Fruit fly (Drosophila melanogaster) whole organism, embryonic: Measurements from ENCODE around the gene CG11951.

Experiments
- Atf6 ChIP-seq: fragments of 200-800 bp; sonication (Bioruptor generic); IDR thresholded peaks from 2 replicates; pipeline ENCODE4 v1.3.6; 2022; ENCODE audit warnings: missing biosample characterization, missing genetic modification characterization
- CG10147 ChIP-seq: fragments of 200-800 bp; sonication (Bioruptor generic); optimal IDR thresholded peaks from 2 replicates; lab custom pipeline; 2019; ENCODE audit warnings: missing biosample characterization, mild to moderate bottlenecking, missing genetic modification characterization, moderate library complexity
- CG11504 ChIP-seq: fragments of 200-800 bp; sonication (Bioruptor generic); optimal IDR thresholded peaks from 3 replicates; lab custom pipeline; 2019; ENCODE audit warnings: missing biosample characterization, mild to moderate bottlenecking, missing genetic modification characterization, moderate library complexity
- CG11723 ChIP-seq: fragments of 200-800 bp; sonication (Bioruptor generic); optimal IDR thresholded peaks from 2 replicates; lab custom pipeline; 2017; ENCODE audit warnings: missing biosample characterization, mild to moderate bottlenecking, missing genetic modification characterization
- CG12391 ChIP-seq: fragments of 200-800 bp; sonication (Bioruptor generic); optimal IDR thresholded peaks from 3 replicates; lab custom pipeline; 2018; ENCODE audit warnings: missing biosample characterization, mild to moderate bottlenecking, missing genetic modification characterization, moderate library complexity
- CG13296 ChIP-seq: fragments of 200-800 bp; sonication (Bioruptor generic); optimal IDR thresholded peaks from 3 replicates; lab custom pipeline; 2018; ENCODE audit warnings: missing biosample characterization, mild to moderate bottlenecking, missing genetic modification characterization
- CG13624 ChIP-seq: fragments of 200-800 bp; sonication (Bioruptor generic); optimal IDR thresholded peaks from 2 replicates; lab custom pipeline; 2016; ENCODE audit warnings: missing biosample characterization, missing genetic modification characterization
- CG14441 ChIP-seq: fragments of 200-800 bp; sonication (Bioruptor generic); IDR thresholded peaks from 2 replicates; pipeline ENCODE4 v1.3.6; 2022; ENCODE audit warnings: missing biosample characterization, missing genetic modification characterization
- CG17328 ChIP-seq: fragments of 200-800 bp; sonication (Bioruptor generic); IDR thresholded peaks from 2 replicates; pipeline ENCODE4 v1.3.6; 2022; ENCODE audit warnings: missing biosample characterization, missing genetic modification characterization
- CG18011 ChIP-seq: fragments of 200-800 bp; sonication (Bioruptor generic); optimal IDR thresholded peaks from 2 replicates; lab custom pipeline; 2017; ENCODE audit warnings: missing biosample characterization, missing genetic modification characterization, mild to moderate bottlenecking, moderate library complexity, missing genotype
- CG18262 ChIP-seq: fragments of 200-800 bp; optimal IDR thresholded peaks from 3 replicates; lab custom pipeline; 2019; ENCODE audit warnings: missing biosample characterization, mild to moderate bottlenecking, missing genetic modification characterization, moderate library complexity
- CG2199 ChIP-seq: fragments of 200-800 bp; sonication (Bioruptor generic); IDR thresholded peaks from 3 replicates; pipeline ENCODE4 v1.3.6; 2022; ENCODE audit warnings: missing biosample characterization, missing genetic modification characterization
- CG4360 ChIP-seq: fragments of 200-800 bp; sonication (Bioruptor generic); IDR thresholded peaks from 2 replicates; pipeline ENCODE4 v1.3.6; 2022; ENCODE audit warnings: missing biosample characterization, missing genetic modification characterization
- CG4617 ChIP-seq: fragments of 200-800 bp; sonication (Bioruptor generic); optimal IDR thresholded peaks from 3 replicates; lab custom pipeline; 2016; ENCODE audit warnings: missing biosample characterization, missing genetic modification characterization, borderline replicate concordance
- CG4730 ChIP-seq: fragments of 200-800 bp; sonication (Bioruptor generic); IDR thresholded peaks from 2 replicates; pipeline ENCODE4 v1.3.6; 2022; ENCODE audit warnings: missing biosample characterization, missing genetic modification characterization
- CG4854 ChIP-seq: fragments of 200-800 bp; sonication (Bioruptor generic); optimal IDR thresholded peaks from 2 replicates; lab custom pipeline; 2016; ENCODE audit warnings: missing biosample characterization, missing genetic modification characterization, inconsistent platforms
- CG6654 ChIP-seq: fragments of 200-800 bp; sonication (Bioruptor generic); optimal IDR thresholded peaks from 2 replicates; lab custom pipeline; 2017; ENCODE audit warnings: missing biosample characterization, mild to moderate bottlenecking, missing genetic modification characterization
- CG8290 ChIP-seq, 3 experiments: fragments of 200-800 bp; sonication (Bioruptor generic); optimal IDR thresholded peaks; 2 replicates each; lab custom pipeline; 2016 to 2019; ENCODE audit warnings: missing biosample characterization in 3 of 3, missing genetic modification characterization in 3 of 3, mild to moderate bottlenecking in 2 of 3, moderate library complexity in 1 of 3
- CG8944 ChIP-seq: fragments of 200-800 bp; sonication (Bioruptor generic); optimal IDR thresholded peaks from 3 replicates; lab custom pipeline; 2016; ENCODE audit warnings: missing biosample characterization, missing genetic modification characterization
- CG9797 ChIP-seq: fragments of 200-800 bp; sonication (Bioruptor generic); optimal IDR thresholded peaks from 3 replicates; lab custom pipeline; 2018; ENCODE audit warnings: missing biosample characterization, mild to moderate bottlenecking, missing genetic modification characterization
- CG9817 ChIP-seq: fragments of 200-800 bp; sonication (Bioruptor generic); optimal IDR thresholded peaks from 2 replicates; lab custom pipeline; 2018; ENCODE audit warnings: missing biosample characterization, mild to moderate bottlenecking, missing genetic modification characterization, moderate library complexity
- Doc2 ChIP-seq: fragments of 200-800 bp; sonication (Bioruptor generic); IDR thresholded peaks from 2 replicates; pipeline ENCODE4 v1.3.6; 2022; ENCODE audit warnings: missing biosample characterization, missing genetic modification characterization
- Ets97D ChIP-seq: fragments of 200-800 bp; sonication (Bioruptor generic); optimal IDR thresholded peaks from 3 replicates; lab custom pipeline; 2016; ENCODE audit warnings: missing biosample characterization, missing genetic modification characterization
- Gug ChIP-seq: fragments of 200-800 bp; sonication (Bioruptor generic); IDR thresholded peaks from 4 replicates; pipeline ENCODE4 v1.3.6; 2022; ENCODE audit warnings: missing biosample characterization, missing genetic modification characterization
- Hand ChIP-seq: fragments of 200-800 bp; sonication (Bioruptor generic); optimal IDR thresholded peaks from 2 replicates; lab custom pipeline; 2017; ENCODE audit warnings: mild to moderate bottlenecking, missing biosample characterization, missing genetic modification reagents, missing genetic modification characterization
- Lpt ChIP-seq: fragments of >200 bp; optimal IDR thresholded peaks from 2 replicates; lab custom pipeline; 2018; ENCODE audit warnings: missing biosample characterization, missing genetic modification characterization
- NC2β ChIP-seq: fragments of 200-800 bp; sonication (Bioruptor generic); optimal IDR thresholded peaks from 2 replicates; lab custom pipeline; 2016; ENCODE audit warnings: missing biosample characterization, missing genetic modification characterization
- Rfx ChIP-seq: fragments of 200-800 bp; sonication (Bioruptor generic); IDR thresholded peaks from 2 replicates; pipeline ENCODE4 v1.3.6; 2022; ENCODE audit warnings: missing biosample characterization, missing genetic modification characterization
- Side ChIP-seq: fragments of 200-800 bp; sonication (Bioruptor generic); optimal IDR thresholded peaks from 2 replicates; lab custom pipeline; 2016; ENCODE audit warnings: missing biosample characterization, missing genetic modification characterization
- Sin3A ChIP-seq: fragments of >200 bp; optimal IDR thresholded peaks from 2 replicates; lab custom pipeline; 2018
- amos ChIP-seq: fragments of 200-800 bp; sonication (Bioruptor generic); IDR thresholded peaks from 2 replicates; pipeline ENCODE4 v1.3.6; 2022; ENCODE audit warnings: missing biosample characterization, missing genetic modification characterization; ENCODE audit not compliant: partially characterized antibody
- aop ChIP-seq: fragments of 200-800 bp; sonication (Bioruptor generic); IDR thresholded peaks from 2 replicates; pipeline ENCODE4 v1.3.6; 2022; ENCODE audit warnings: missing biosample characterization, missing genetic modification characterization
- cad ChIP-seq: fragments of >200 bp; optimal IDR thresholded peaks from 2 replicates; lab custom pipeline; 2017; ENCODE audit warnings: missing biosample characterization, missing genetic modification characterization
- cato ChIP-seq: fragments of 200-800 bp; sonication (Bioruptor generic); optimal IDR thresholded peaks from 2 replicates; lab custom pipeline; 2016; ENCODE audit warnings: missing biosample characterization, missing genetic modification characterization, borderline replicate concordance
- ci ChIP-seq: fragments of 200-800 bp; sonication (Bioruptor generic); IDR thresholded peaks from 3 replicates; pipeline ENCODE4 v1.3.6; 2022; ENCODE audit warnings: missing biosample characterization, missing genetic modification characterization
- dmrt11E ChIP-seq: fragments of 200-800 bp; sonication (Bioruptor generic); optimal IDR thresholded peaks from 3 replicates; lab custom pipeline; 2018; ENCODE audit warnings: missing biosample characterization, mild to moderate bottlenecking, missing genetic modification characterization, moderate library complexity
- fd3F ChIP-seq: fragments of 200-800 bp; sonication (Bioruptor generic); optimal IDR thresholded peaks from 2 replicates; lab custom pipeline; 2018; ENCODE audit warnings: missing biosample characterization, mild to moderate bottlenecking, missing genetic modification characterization, moderate library complexity
- fd96Cb ChIP-seq: fragments of 200-800 bp; sonication (Bioruptor generic); optimal IDR thresholded peaks from 2 replicates; lab custom pipeline; 2018; ENCODE audit warnings: missing biosample characterization, mild to moderate bottlenecking, missing genetic modification characterization, moderate library complexity
- ftz-f1 ChIP-seq: fragments of 200-800 bp; sonication (Bioruptor generic); optimal IDR thresholded peaks from 2 replicates; lab custom pipeline; 2016; ENCODE audit warnings: missing biosample characterization, missing genetic modification characterization
- fu2 ChIP-seq: fragments of 200-800 bp; sonication (Bioruptor generic); optimal IDR thresholded peaks from 2 replicates; lab custom pipeline; 2016; ENCODE audit warnings: missing biosample characterization, missing genetic modification characterization
- gro ChIP-seq: fragments of 200-800 bp; sonication (Bioruptor generic); optimal IDR thresholded peaks from 2 replicates; lab custom pipeline; 2016; ENCODE audit warnings: missing biosample characterization, missing genetic modification characterization
- h ChIP-seq: fragments of >200 bp; optimal IDR thresholded peaks from 2 replicates; lab custom pipeline; 2017
- insv ChIP-seq, 2 experiments: fragments of 200-800 bp; sonication (Bioruptor generic); optimal IDR thresholded peaks; 3 replicates each; lab custom pipeline; 2016 to 2018; ENCODE audit warnings: missing biosample characterization in 2 of 2, missing genetic modification characterization in 2 of 2
- oc ChIP-seq: fragments of 200-800 bp; sonication (Bioruptor generic); optimal IDR thresholded peaks from 2 replicates; lab custom pipeline; 2018; ENCODE audit warnings: missing biosample characterization, mild to moderate bottlenecking, missing genetic modification characterization, moderate library complexity
- p53 ChIP-seq: fragments of 200-800 bp; sonication (Bioruptor generic); optimal IDR thresholded peaks from 2 replicates; lab custom pipeline; 2016; ENCODE audit warnings: missing biosample characterization, missing genetic modification characterization
- pfk ChIP-seq: fragments of 200-800 bp; sonication (Bioruptor generic); optimal IDR thresholded peaks from 2 replicates; lab custom pipeline; 2018; ENCODE audit warnings: missing biosample characterization, mild to moderate bottlenecking, missing genetic modification characterization, moderate library complexity
- rib ChIP-seq: fragments of 200-800 bp; sonication (Bioruptor generic); IDR thresholded peaks from 2 replicates; pipeline ENCODE4 v1.3.6; 2022; ENCODE audit warnings: missing biosample characterization, missing genetic modification characterization
- sens-2 ChIP-seq: fragments of 200-800 bp; sonication (Bioruptor generic); IDR thresholded peaks from 2 replicates; pipeline ENCODE4 v1.3.6; 2022; ENCODE audit warnings: missing biosample characterization, missing genetic modification characterization
- tio ChIP-seq: fragments of 200-800 bp; sonication (Bioruptor generic); optimal IDR thresholded peaks from 2 replicates; lab custom pipeline; 2017; ENCODE audit warnings: missing biosample characterization, missing genetic modification characterization, inconsistent platforms
- twi ChIP-seq: fragments of 200-800 bp; optimal IDR thresholded peaks from 2 replicates; lab custom pipeline; 2019; ENCODE audit warnings: missing biosample characterization, mild to moderate bottlenecking, missing genetic modification characterization, moderate library complexity

The CG11951 gene

dm6 chr3R:29255166-29255962, 16.8 kb upstream of the CG11951 start, which contains the start of gene stg (continued):
- TF ChIP-seq pfk (GFP tag; lab: Kevin White, UChicago) = no peak
- TF ChIP-seq CG11504 (tag; lab: Kevin White, UChicago) = peak; percentile 9
- no peak; the same call in 1 of the 2 replicates for TF ChIP-seq rib (GFP tag; lab: Robert Waterston, UW)
- peak; percentile 10 for TF ChIP-seq CG18262 (tag; lab: Kevin White, UChicago)
- no peak for TF ChIP-seq Hand (GFP tag; lab: Kevin White, UChicago)
- TF ChIP-seq fu2 (GFP tag; lab: Kevin White, UChicago) = no peak
- no peak for TF ChIP-seq Atf6
- no peak for TF ChIP-seq gro (GFP tag; lab: Kevin White, UChicago)
- TF ChIP-seq insv (GFP tag; optimal IDR thresholded peaks at IDR 0.05; lab: Kevin White, UChicago) = peak in 1 of 2 experiments; percentile 79
- 0 out of 2 replicates have a peak, but pooled peaks have one; percentile 15 for TF ChIP-seq aop (GFP tag; lab: Robert Waterston, UW)
- TF ChIP-seq tio = no peak
- no peak for TF ChIP-seq dmrt11E (tag; lab: Kevin White, UChicago)
- TF ChIP-seq CG4730 (GFP tag; lab: Robert Waterston, UW) = no peak
- no peak for TF ChIP-seq CG10147 (GFP tag; lab: Kevin White, UChicago)
- TF ChIP-seq CG9817 = no peak
- no peak for TF ChIP-seq cato (GFP tag; lab: Kevin White, UChicago)
- peak; percentile 78 for TF ChIP-seq NC2β (GFP tag; lab: Kevin White, UChicago)
- no peak for TF ChIP-seq CG9797
- 0 out of 2 replicates have a peak, but pooled peaks have one; percentile 27 for TF ChIP-seq amos
- no peak for TF ChIP-seq CG4617 (GFP tag; lab: Kevin White, UChicago)
- no peak for TF ChIP-seq CG6654
- TF ChIP-seq CG2199 = peak; percentile 87
- no peak for TF ChIP-seq Doc2 (GFP tag; lab: Robert Waterston, UW)
- no peak for TF ChIP-seq CG11723 (GFP tag; lab: Kevin White, UChicago)
- TF ChIP-seq CG12391 (tag; lab: Kevin White, UChicago) = peak; percentile 2
- no peak for TF ChIP-seq CG17328 (GFP tag; lab: Robert Waterston, UW)
- no peak for TF ChIP-seq CG4360 (GFP tag; lab: Robert Waterston, UW)
- no peak for TF ChIP-seq oc (tag; lab: Kevin White, UChicago)
- peak; percentile 62 for TF ChIP-seq twi (tag; lab: Kevin White, UChicago)
- TF ChIP-seq ftz-f1 (GFP tag; lab: Kevin White, UChicago) = peak; percentile 1
- no peak for TF ChIP-seq CG8944 (GFP tag; lab: Kevin White, UChicago)
- TF ChIP-seq fd3F (GFP tag; lab: Kevin White, UChicago) = no peak
- TF ChIP-seq Side (GFP tag; lab: Kevin White, UChicago) = peak; percentile 17
- no peak for TF ChIP-seq Lpt
- TF ChIP-seq h (lab: Kevin White, UChicago) = no peak
- no peak for TF ChIP-seq CG14441 (GFP tag; lab: Robert Waterston, UW)
- no peak for TF ChIP-seq CG13624 (GFP tag; lab: Kevin White, UChicago)
- TF ChIP-seq sens-2 (GFP tag; lab: Robert Waterston, UW) = peak; percentile 21; the same call in 1 of the 2 replicates
- TF ChIP-seq ci (GFP tag; lab: Robert Waterston, UW) = peak; percentile 75; the same call in 2 of the 3 replicates
- no peak for TF ChIP-seq CG18011
- no peak for TF ChIP-seq Sin3A (lab: Kevin White, UChicago)
- TF ChIP-seq fd96Cb (tag; lab: Kevin White, UChicago) = no peak
- TF ChIP-seq CG13296 = no peak
- no peak for TF ChIP-seq Ets97D (GFP tag; lab: Kevin White, UChicago)
- no peak for TF ChIP-seq Gug (GFP tag; lab: Robert Waterston, UW)
- no peak for TF ChIP-seq cad
- TF ChIP-seq CG4854 = no peak
- peak; percentile 44 for TF ChIP-seq CG8290 (GFP tag; optimal IDR thresholded peaks at IDR 0.05; lab: Kevin White, UChicago)
- TF ChIP-seq CG8290 (tag; optimal IDR thresholded peaks at IDR 0.05; lab: Kevin White, UChicago) = peak in 1 of 2 experiments; percentile 7
- no peak for TF ChIP-seq p53 (GFP tag; lab: Kevin White, UChicago)
- TF ChIP-seq Rfx (GFP tag; lab: Robert Waterston, UW) = peak; percentile 6; the same call in 1 of the 2 replicates
